Fruit fly (Drosophila melanogaster) whole organism, embryonic: Measurements from ENCODE around the gene NKCC.

Source experiments
- Bdp1 ChIP-seq: fragments of 200-800 bp; sonication (Bioruptor generic); optimal IDR thresholded peaks from 3 replicates; lab custom pipeline; 2016; ENCODE audit warnings: missing biosample characterization, missing genetic modification characterization
- CG10147 ChIP-seq: fragments of 200-800 bp; sonication (Bioruptor generic); optimal IDR thresholded peaks from 2 replicates; lab custom pipeline; 2019; ENCODE audit warnings: missing biosample characterization, mild to moderate bottlenecking, missing genetic modification characterization, moderate library complexity
- CG11398 ChIP-seq: fragments of 200-800 bp; sonication (Bioruptor generic); optimal IDR thresholded peaks from 2 replicates; lab custom pipeline; 2016; ENCODE audit warnings: missing biosample characterization, missing genetic modification characterization
- CG11695 ChIP-seq: fragments of 200-800 bp; sonication (Bioruptor generic); IDR thresholded peaks from 3 replicates; pipeline ENCODE4 v1.3.6; 2022; ENCODE audit warnings: missing biosample characterization, missing genetic modification characterization
- CG11696 ChIP-seq: fragments of 200-800 bp; sonication (Bioruptor generic); IDR thresholded peaks from 2 replicates; pipeline ENCODE4 v1.3.6; 2022; ENCODE audit warnings: missing biosample characterization, missing genetic modification characterization
- CG12071 ChIP-seq: fragments of 200-800 bp; sonication (Bioruptor generic); optimal IDR thresholded peaks from 3 replicates; lab custom pipeline; 2018; ENCODE audit warnings: missing biosample characterization, mild to moderate bottlenecking, missing genetic modification characterization
- CG12219 ChIP-seq: fragments of 200-800 bp; sonication (Bioruptor generic); optimal IDR thresholded peaks from 3 replicates; lab custom pipeline; 2018; ENCODE audit warnings: missing biosample characterization, mild to moderate bottlenecking, missing genetic modification characterization
- CG1233 ChIP-seq: fragments of 200-800 bp; sonication (Bioruptor generic); optimal IDR thresholded peaks from 4 replicates; lab custom pipeline; 2018; ENCODE audit warnings: missing biosample characterization, mild to moderate bottlenecking, missing genetic modification characterization
- CG12769 ChIP-seq: fragments of 200-800 bp; sonication (Bioruptor generic); optimal IDR thresholded peaks from 2 replicates; lab custom pipeline; 2019; ENCODE audit warnings: missing biosample characterization, mild to moderate bottlenecking, missing genetic modification characterization, moderate library complexity
- CG14441 ChIP-seq: fragments of 200-800 bp; sonication (Bioruptor generic); IDR thresholded peaks from 2 replicates; pipeline ENCODE4 v1.3.6; 2022; ENCODE audit warnings: missing biosample characterization, missing genetic modification characterization
- CG14965 ChIP-seq: fragments of 200-800 bp; sonication (Bioruptor generic); optimal IDR thresholded peaks from 2 replicates; lab custom pipeline; 2016; ENCODE audit warnings: missing biosample characterization, missing genetic modification characterization, borderline replicate concordance
- CG17328 ChIP-seq: fragments of 200-800 bp; sonication (Bioruptor generic); IDR thresholded peaks from 2 replicates; pipeline ENCODE4 v1.3.6; 2022; ENCODE audit warnings: missing biosample characterization, missing genetic modification characterization
- CG2199 ChIP-seq: fragments of 200-800 bp; sonication (Bioruptor generic); IDR thresholded peaks from 3 replicates; pipeline ENCODE4 v1.3.6; 2022; ENCODE audit warnings: missing biosample characterization, missing genetic modification characterization
- CG3995 ChIP-seq: fragments of 200-800 bp; sonication (Bioruptor generic); optimal IDR thresholded peaks from 3 replicates; lab custom pipeline; 2016; ENCODE audit warnings: missing biosample characterization, missing genetic modification characterization
- CG4282 ChIP-seq: fragments of 200-800 bp; sonication (Bioruptor generic); optimal IDR thresholded peaks from 2 replicates; lab custom pipeline; 2016; ENCODE audit warnings: missing biosample characterization, missing genetic modification characterization
- CG43689 ChIP-seq: fragments of 200-800 bp; sonication (Bioruptor generic); IDR thresholded peaks from 2 replicates; pipeline ENCODE4 v1.3.6; 2022; ENCODE audit warnings: missing biosample characterization, missing genetic modification characterization
- CG5245 ChIP-seq: fragments of 200-800 bp; sonication (Bioruptor generic); optimal IDR thresholded peaks from 3 replicates; lab custom pipeline; 2016; ENCODE audit warnings: missing biosample characterization, missing genetic modification characterization
- CG6813 ChIP-seq: fragments of 200-800 bp; sonication (Bioruptor generic); optimal IDR thresholded peaks from 2 replicates; lab custom pipeline; 2017; ENCODE audit warnings: missing biosample characterization, missing genetic modification characterization, mild to moderate bottlenecking, moderate library complexity, missing genetic modification reagents
- CG7928 ChIP-seq: fragments of 200-800 bp; sonication (Bioruptor generic); optimal IDR thresholded peaks from 2 replicates; lab custom pipeline; 2017; ENCODE audit warnings: missing biosample characterization, mild to moderate bottlenecking, missing genetic modification characterization
- CG8924 ChIP-seq: fragments of 200-800 bp; optimal IDR thresholded peaks from 3 replicates; lab custom pipeline; 2019; ENCODE audit warnings: missing biosample characterization, mild to moderate bottlenecking, missing genetic modification characterization, moderate library complexity
- CG9797 ChIP-seq: fragments of 200-800 bp; sonication (Bioruptor generic); optimal IDR thresholded peaks from 3 replicates; lab custom pipeline; 2018; ENCODE audit warnings: missing biosample characterization, mild to moderate bottlenecking, missing genetic modification characterization
- D ChIP-seq, 2 experiments: fragments of 200-800 bp in 1 of 2; fragments of >200 bp in 1 of 2; sonication (Bioruptor generic) in 1 of 2; optimal IDR thresholded peaks; 2 replicates in 1 of 2; 3 replicates in 1 of 2; lab custom pipeline; 2017; ENCODE audit warnings: mild to moderate bottlenecking in 1 of 2, missing biosample characterization in 1 of 2, missing genetic modification characterization in 1 of 2, missing genetic modification reagents in 1 of 2
- Dbx ChIP-seq: fragments of 200-800 bp; sonication (Bioruptor generic); IDR thresholded peaks from 3 replicates; pipeline ENCODE4 v1.3.6; 2022; ENCODE audit warnings: missing biosample characterization, missing genetic modification characterization
- Fer2 ChIP-seq: fragments of 200-800 bp; sonication (Bioruptor generic); optimal IDR thresholded peaks from 2 replicates; lab custom pipeline; 2018; ENCODE audit warnings: missing biosample characterization, mild to moderate bottlenecking, missing genetic modification characterization, moderate library complexity
- HHEX ChIP-seq: fragments of 200-800 bp; sonication (Bioruptor generic); optimal IDR thresholded peaks from 3 replicates; lab custom pipeline; 2017; ENCODE audit warnings: missing biosample characterization, mild to moderate bottlenecking, missing genetic modification characterization, missing genetic modification reagents
- Hand ChIP-seq: fragments of 200-800 bp; sonication (Bioruptor generic); optimal IDR thresholded peaks from 2 replicates; lab custom pipeline; 2017; ENCODE audit warnings: mild to moderate bottlenecking, missing biosample characterization, missing genetic modification reagents, missing genetic modification characterization
- Lim3 ChIP-seq: fragments of 200-800 bp; sonication (Bioruptor generic); IDR thresholded peaks from 2 replicates; pipeline ENCODE4 v1.3.6; 2022; ENCODE audit warnings: missing biosample characterization, missing genetic modification characterization
- Lpt ChIP-seq: fragments of >200 bp; optimal IDR thresholded peaks from 2 replicates; lab custom pipeline; 2018; ENCODE audit warnings: missing biosample characterization, missing genetic modification characterization
- Med ChIP-seq: fragments of 200-800 bp; sonication (Bioruptor generic); peaks from one replicate; lab custom pipeline; 2016; ENCODE audit warnings: missing biosample characterization, missing genetic modification characterization, mild to moderate bottlenecking, inconsistent platforms, moderate library complexity
- Mes4 ChIP-seq: fragments of 200-800 bp; sonication (Bioruptor generic); optimal IDR thresholded peaks from 2 replicates; lab custom pipeline; 2016; ENCODE audit warnings: missing biosample characterization, missing genetic modification characterization
- NC2α ChIP-seq: fragments of 200-800 bp; sonication (Bioruptor generic); optimal IDR thresholded peaks from 2 replicates; lab custom pipeline; 2016; ENCODE audit warnings: missing biosample characterization, missing genetic modification characterization
- NFAT ChIP-seq: fragments of 200-800 bp; sonication (Bioruptor generic); IDR thresholded peaks from 2 replicates; pipeline ENCODE4 v1.3.6; 2022; ENCODE audit warnings: missing biosample characterization, missing genetic modification characterization
- al ChIP-seq: fragments of 200-800 bp; sonication (Bioruptor generic); IDR thresholded peaks from 2 replicates; pipeline ENCODE4 v1.3.6; 2022; ENCODE audit warnings: missing biosample characterization, missing genetic modification characterization
- bcd ChIP-seq: fragments of 200-800 bp; sonication (Bioruptor generic); optimal IDR thresholded peaks from 2 replicates; lab custom pipeline; 2017; ENCODE audit warnings: missing biosample characterization, mild to moderate bottlenecking, missing genetic modification characterization
- ci ChIP-seq: fragments of 200-800 bp; sonication (Bioruptor generic); IDR thresholded peaks from 3 replicates; pipeline ENCODE4 v1.3.6; 2022; ENCODE audit warnings: missing biosample characterization, missing genetic modification characterization
- dimm ChIP-seq: fragments of 200-800 bp; sonication (Bioruptor generic); IDR thresholded peaks from 2 replicates; pipeline ENCODE4 v1.3.6; 2022; ENCODE audit warnings: missing biosample characterization, missing genetic modification characterization
- fd3F ChIP-seq: fragments of 200-800 bp; sonication (Bioruptor generic); optimal IDR thresholded peaks from 2 replicates; lab custom pipeline; 2018; ENCODE audit warnings: missing biosample characterization, mild to moderate bottlenecking, missing genetic modification characterization, moderate library complexity
- gem ChIP-seq: fragments of 200-800 bp; sonication (Bioruptor generic); optimal IDR thresholded peaks from 2 replicates; lab custom pipeline; 2019; ENCODE audit warnings: missing biosample characterization, mild to moderate bottlenecking, missing genetic modification characterization, moderate library complexity
- inv ChIP-seq: fragments of 200-800 bp; sonication (Bioruptor generic); IDR thresholded peaks from 2 replicates; pipeline ENCODE4 v1.3.6; 2022; ENCODE audit warnings: missing biosample characterization, missing genetic modification characterization; ENCODE audit not compliant: partially characterized antibody
- jing ChIP-seq: fragments of 200-800 bp; sonication (Bioruptor generic); optimal IDR thresholded peaks from 2 replicates; lab custom pipeline; 2018; ENCODE audit warnings: missing biosample characterization, mild to moderate bottlenecking, missing genetic modification characterization
- jumu ChIP-seq: fragments of 200-800 bp; sonication (Bioruptor generic); optimal IDR thresholded peaks from 3 replicates; lab custom pipeline; 2016; ENCODE audit warnings: missing biosample characterization, missing genetic modification characterization
- lmd ChIP-seq: fragments of 200-800 bp; sonication (Bioruptor generic); IDR thresholded peaks from 2 replicates; pipeline ENCODE4 v1.3.6; 2022; ENCODE audit warnings: missing biosample characterization, missing genetic modification characterization
- sug ChIP-seq: fragments of 200-800 bp; optimal IDR thresholded peaks from 2 replicates; lab custom pipeline; 2019; ENCODE audit warnings: missing biosample characterization, mild to moderate bottlenecking, missing genetic modification characterization, moderate library complexity
- tio ChIP-seq: fragments of 200-800 bp; sonication (Bioruptor generic); optimal IDR thresholded peaks from 2 replicates; lab custom pipeline; 2017; ENCODE audit warnings: missing biosample characterization, missing genetic modification characterization, inconsistent platforms
- tll ChIP-seq, 2 experiments: fragments of 200-800 bp in 1 of 2; fragments of >200 bp in 1 of 2; sonication (Bioruptor generic) in 1 of 2; optimal IDR thresholded peaks; 2 replicates each; lab custom pipeline; 2017 to 2019; ENCODE audit warnings: missing biosample characterization in 2 of 2, missing genetic modification characterization in 2 of 2, mild to moderate bottlenecking in 1 of 2, moderate library complexity in 1 of 2
- toy ChIP-seq: fragments of 200-800 bp; sonication (Bioruptor generic); IDR thresholded peaks from 2 replicates; pipeline ENCODE4 v1.3.6; 2022; ENCODE audit warnings: missing biosample characterization, missing genetic modification characterization
- wdn ChIP-seq: fragments of 200-800 bp; sonication (Bioruptor generic); IDR thresholded peaks from 2 replicates; pipeline ENCODE4 v1.3.6; 2022; ENCODE audit warnings: missing biosample characterization, missing genetic modification characterization
- zen ChIP-seq: fragments of 200-800 bp; sonication (Bioruptor generic); optimal IDR thresholded peaks from 3 replicates; lab custom pipeline; 2018; ENCODE audit warnings: missing biosample characterization, mild to moderate bottlenecking, missing genetic modification characterization, moderate library complexity
- zfh2 ChIP-seq: fragments of 200-800 bp; sonication (Bioruptor generic); optimal IDR thresholded peaks from 2 replicates; lab custom pipeline; 2016; ENCODE audit warnings: missing biosample characterization, missing genetic modification characterization

NKCC gene

DNA sequence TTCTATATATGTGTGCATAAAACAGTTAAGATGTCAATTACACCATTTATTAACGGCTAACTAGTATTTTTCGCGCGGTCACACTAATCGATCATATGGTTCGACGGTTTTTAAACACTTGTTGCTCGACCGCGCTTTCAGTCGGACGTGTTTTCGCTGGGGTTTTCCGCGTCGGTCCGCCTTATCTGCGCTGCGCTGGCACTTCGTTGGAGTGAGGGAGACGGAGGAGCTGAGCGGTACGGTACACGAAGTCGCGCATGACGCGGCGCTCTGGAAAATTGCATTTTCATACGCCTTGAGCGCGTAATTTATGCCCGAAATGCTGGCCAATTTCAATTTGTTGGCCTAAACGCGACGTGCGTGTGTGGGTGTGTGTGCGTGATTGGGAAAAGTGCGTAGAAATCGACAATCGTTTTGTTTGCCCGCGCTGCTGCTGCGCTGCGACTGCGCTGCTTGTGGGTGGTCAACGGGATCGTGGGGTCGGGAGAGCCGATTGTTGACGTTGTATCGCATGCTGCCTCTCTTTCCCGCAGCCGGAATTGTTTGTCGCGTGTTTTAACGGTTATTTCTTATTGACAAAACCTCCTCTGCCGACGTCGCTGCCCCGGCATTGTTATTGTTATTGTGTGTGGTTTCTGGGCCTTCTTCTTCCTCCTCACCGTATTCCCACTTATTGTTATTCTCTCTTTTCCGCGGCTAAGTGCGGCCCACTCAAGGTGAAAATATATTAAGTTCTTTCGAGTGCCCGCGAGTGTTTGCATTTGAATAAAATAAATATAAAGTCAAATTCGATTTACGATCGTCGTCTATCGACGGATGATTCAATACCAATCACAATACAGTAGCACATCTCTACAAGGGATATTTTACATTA lies 14.7 kb upstream of the NKCC start, which contains the start of gene Itpr (continued):
- TF ChIP-seq Lpt (GFP tag; lab: Kevin White, UChicago) (no peak), D (optimal IDR thresholded peaks at IDR 0.05; lab: Kevin White, UChicago) (peak; percentile 24), D (GFP tag; optimal IDR thresholded peaks at IDR 0.05; lab: Kevin White, UChicago) (peak; percentile 17), Fer2 (tag; lab: Kevin White, UChicago) (no peak), CG7928 (GFP tag; lab: Kevin White, UChicago) (no peak), wdn (no peak), Bdp1 (no peak), Dbx (GFP tag; lab: Robert Waterston, UW) (0 out of 3 replicates have a peak, but pooled peaks have one; percentile 28), jing (GFP tag; lab: Kevin White, UChicago) (no peak), CG14441 (no peak), NC2α (GFP tag; lab: Kevin White, UChicago) (no peak), al (GFP tag; lab: Robert Waterston, UW) (no peak), inv (GFP tag; lab: Robert Waterston, UW) (peak; percentile 36; the same call in 1 of the 2 replicates), CG6813 (GFP tag; lab: Kevin White, UChicago) (no peak), fd3F (GFP tag; lab: Kevin White, UChicago) (no peak), zen (no peak), CG11696 (peak; percentile 55; the same call in 1 of the 2 replicates), ci (peak; percentile 62; the same call in 2 of the 3 replicates), NFAT (GFP tag; lab: Robert Waterston, UW) (0 out of 2 replicates have a peak, but pooled peaks have one; percentile 3), CG8924 (no peak), CG5245 (GFP tag; lab: Kevin White, UChicago) (no peak), CG12219 (GFP tag; lab: Kevin White, UChicago) (no peak), zfh2 (GFP tag; lab: Kevin White, UChicago) (no peak), CG14965 (GFP tag; lab: Kevin White, UChicago) (no peak), jumu (no peak), sug (tag; lab: Kevin White, UChicago) (peak; percentile 57), CG2199 (GFP tag; lab: Robert Waterston, UW) (no peak), CG3995 (GFP tag; lab: Kevin White, UChicago) (no peak), CG12769 (peak; percentile 80), Mes4 (GFP tag; lab: Kevin White, UChicago) (no peak), tio (GFP tag; lab: Kevin White, UChicago) (no peak), bcd (GFP tag; lab: Kevin White, UChicago) (peak; percentile 5), lmd (GFP tag; lab: Robert Waterston, UW) (no peak), CG11398 (GFP tag; lab: Kevin White, UChicago) (no peak), Med (peak; percentile 86), Lim3 (GFP tag; lab: Robert Waterston, UW) (no peak), CG1233 (GFP tag; lab: Kevin White, UChicago) (no peak), CG10147 (GFP tag; lab: Kevin White, UChicago) (no peak), HHEX (no peak), tll (GFP tag; optimal IDR thresholded peaks at IDR 0.05; lab: Kevin White, UChicago) (no peak), Hand (GFP tag; lab: Kevin White, UChicago) (no peak), CG4282 (GFP tag; lab: Kevin White, UChicago) (no peak), CG43689 (no peak), CG11695 (GFP tag; lab: Robert Waterston, UW) (no peak; the same call in 2 of the 3 replicates), CG9797 (GFP tag; lab: Kevin White, UChicago) (peak; percentile 69), CG12071 (no peak), dimm (GFP tag; lab: Robert Waterston, UW) (no peak), CG17328 (peak; percentile 26; the same call in 1 of the 2 replicates), toy (no peak), gem (tag; lab: Kevin White, UChicago) (no peak)
